Worm (Caenorhabditis elegans) whole organism, L2 larva: ENCODE results near the gene ccdc-149.

Experiments used
- R02D3.7 ChIP-seq: fragments of 150-350 bp; optimal IDR thresholded peaks from 2 replicates; lab custom pipeline; 2014; ENCODE audit warnings: missing biosample characterization, missing genetic modification characterization
- aly-2 ChIP-seq: fragments of 150-350 bp; optimal IDR thresholded peaks from 2 replicates; lab custom pipeline; 2014; ENCODE audit warnings: missing biosample characterization, missing genetic modification characterization
- elt-3 ChIP-seq: sonication (generic microtip); optimal IDR thresholded peaks from 2 replicates; lab custom pipeline; 2017; ENCODE audit warnings: missing biosample characterization, missing genetic modification characterization
- nhr-10 ChIP-seq: sonication (generic microtip); optimal IDR thresholded peaks from 2 replicates; lab custom pipeline; 2017; ENCODE audit warnings: missing biosample characterization, missing genetic modification characterization
- ztf-11 ChIP-seq: sonication (generic microtip); optimal IDR thresholded peaks from 2 replicates; lab custom pipeline; 2017; ENCODE audit warnings: missing biosample characterization, missing genetic modification characterization

DNA sequence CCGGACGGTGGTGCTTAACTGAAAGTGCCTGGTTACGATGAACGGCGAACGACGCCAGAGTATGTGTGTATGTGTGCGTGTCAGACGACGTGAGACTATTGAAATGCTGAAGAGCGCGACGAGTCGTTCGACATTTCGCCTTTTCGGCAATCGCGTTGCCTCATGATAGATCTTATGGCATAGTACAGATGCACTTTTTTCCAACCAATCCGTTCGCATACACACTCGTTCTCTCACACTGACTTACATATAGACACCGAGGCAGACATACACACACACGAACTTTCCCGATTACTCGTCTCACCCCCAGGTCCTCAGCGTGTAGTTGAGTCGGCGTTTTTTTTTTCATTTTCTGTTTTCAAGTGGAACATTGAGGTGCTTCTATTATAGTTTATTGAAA lies 32.5 kb downstream of the ccdc-149 start:
- TF ChIP-seq aly-2 (tag; lab: Kevin White, UChicago) (no peak), ztf-11 (tag; lab: Kevin White, UChicago) (no peak), R02D3.7 (no peak), elt-3 (tag; lab: Kevin White, UChicago) (no peak), nhr-10 (tag; lab: Kevin White, UChicago) (no peak)
